Worm (Caenorhabditis elegans) whole organism, mixed stage, embryonic: ENCODE measurements around the gene clec-179.

Experiments
- M03D4.4 ChIP-seq: sonication (generic microtip); optimal IDR thresholded peaks from 2 replicates; lab custom pipeline; 2017; ENCODE audit warnings: mild to moderate bottlenecking, missing genetic modification characterization, missing compliant biosample characterization
- elt-1 ChIP-seq: sonication (generic microtip); optimal IDR thresholded peaks from 2 replicates; lab custom pipeline; 2017; ENCODE audit warnings: missing genetic modification characterization, mild to moderate bottlenecking, missing compliant biosample characterization, antibody characterized with exemption, moderate library complexity, borderline replicate concordance; ENCODE audit not compliant: insufficient read depth
- mep-1 ChIP-seq: fragments of 150-350 bp; optimal IDR thresholded peaks from 2 replicates; lab custom pipeline; 2017; ENCODE audit warnings: missing biosample characterization, missing genetic modification reagents, missing genetic modification characterization, inconsistent platforms

DNA sequence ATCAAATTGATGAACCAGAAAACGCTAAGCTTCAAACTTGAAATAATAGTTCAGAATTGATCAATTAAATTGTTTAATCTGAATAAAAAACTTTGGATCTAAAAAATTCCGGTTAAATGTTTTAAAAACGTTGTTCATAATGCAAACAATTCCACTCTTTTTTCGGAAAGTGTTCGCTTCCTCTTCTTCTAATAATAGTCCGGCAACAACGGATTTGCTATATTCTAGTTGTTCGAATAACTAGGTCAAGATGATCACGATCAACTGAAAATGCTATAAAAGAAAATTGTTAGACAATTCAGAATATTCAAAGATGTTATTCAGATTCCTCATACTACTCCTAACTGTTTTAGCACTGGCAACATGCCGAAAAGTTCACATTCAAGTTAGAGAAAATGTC, 46.4 kb upstream of the clec-179 start, which contains the start of gene D2024.4:
- TF ChIP-seq M03D4.4 (tag; lab: Kevin White, UChicago) (no peak), mep-1 (tag; lab: Kevin White, UChicago) (no peak), elt-1 (tag; lab: Kevin White, UChicago) (no peak)
